Worm (Caenorhabditis elegans) whole organism, L4/young adult: ENCODE data around the gene dhs-16.

Experiments
- W03F9.2 ChIP-seq: fragments of 150-350 bp; optimal IDR thresholded peaks from 2 replicates; lab custom pipeline; 2014; ENCODE audit warnings: missing biosample characterization, missing genetic modification characterization
- dao-5 ChIP-seq: sonication (generic microtip); optimal IDR thresholded peaks from 2 replicates; lab custom pipeline; 2016; ENCODE audit warnings: missing genotype, missing genetic modification characterization, moderate library complexity, missing compliant biosample characterization
- him-1 ChIP-seq: sonication (generic microtip); optimal IDR thresholded peaks from 2 replicates; lab custom pipeline; 2016; ENCODE audit warnings: missing genotype, missing genetic modification reagents, missing genetic modification characterization, missing compliant biosample characterization

- TF ChIP-seq W03F9.2 (tag; lab: Kevin White, UChicago): no peak
- TF ChIP-seq dao-5 (tag; lab: Kevin White, UChicago): no peak
- no peak for TF ChIP-seq him-1 (tag; lab: Kevin White, UChicago)
These were observed 51.2 kb downstream of the dhs-16 start, which contains the start of gene dhs-17 for ce11 chrV:6034714-6035113.
